Worm (Caenorhabditis elegans): Measurements from ENCODE around the gene irld-38.

irld-38 gene

ce11 chrV:3044837-3045236 is 12.6 kb upstream of the irld-38 start, which contains the start of gene F59D6.1:
Gene F59D6.1 (plus strand): TSS chrV:3045137.
- TF ChIP-seq nhr-28 (tag; optimal IDR thresholded peaks at IDR 0.05) (no peak), nhr-77 (tag; optimal IDR thresholded peaks at IDR 0.05) (no peak)

ce11 chrV:3040930-3041329 is 8.7 kb upstream of the irld-38 start:
- TF ChIP-seq pqm-1 (tag; optimal IDR thresholded peaks at IDR 0.05) (no peak), lin-15B (tag; optimal IDR thresholded peaks at IDR 0.05) (no peak), elt-3 (tag; optimal IDR thresholded peaks at IDR 0.05) (no peak), nhr-25 (tag; optimal IDR thresholded peaks at IDR 0.05) (no peak), jun-1 (tag; optimal IDR thresholded peaks at IDR 0.05) (no peak), nhr-237 (tag; optimal IDR thresholded peaks at IDR 0.05) (no peak), tbx-2 (tag; optimal IDR thresholded peaks at IDR 0.05) (no peak), egl-5 (tag; optimal IDR thresholded peaks at IDR 0.05) (no peak), ceh-82 (tag; optimal IDR thresholded peaks at IDR 0.05) (no peak), nhr-28 (tag; optimal IDR thresholded peaks at IDR 0.05) (no peak), nhr-77 (tag; optimal IDR thresholded peaks at IDR 0.05) (no peak), nhr-67 (tag; optimal IDR thresholded peaks at IDR 0.05) (no peak), nfya-1 (tag; optimal IDR thresholded peaks at IDR 0.05; ENCODE audit: insufficient read depth) (no peak)

ce11 chrV:3039282-3039681 is 7.0 kb upstream of the irld-38 start, which contains the start of gene chpf-2:
Gene chpf-2 (minus strand): TSS chrV:3039382.
- no peak for TF ChIP-seq unc-39 (tag; optimal IDR thresholded peaks at IDR 0.05)
- TF ChIP-seq ztf-11 (tag; optimal IDR thresholded peaks at IDR 0.05) = no peak
- no peak for TF ChIP-seq nhr-12 (tag; optimal IDR thresholded peaks at IDR 0.05)
- TF ChIP-seq nhr-77 (tag; optimal IDR thresholded peaks at IDR 0.05) = no peak
- TF ChIP-seq unc-62 (GFP tag; optimal IDR thresholded peaks at IDR 0.05) = no peak
- TF ChIP-seq hmg-11 (tag; optimal IDR thresholded peaks at IDR 0.05) = no peak

- no peak for TF ChIP-seq hmg-11 (tag; optimal IDR thresholded peaks at IDR 0.05)
- TF ChIP-seq nhr-11 (tag; optimal IDR thresholded peaks at IDR 0.05) = no peak
- no peak for TF ChIP-seq snpc-4 (tag; optimal IDR thresholded peaks at IDR 0.05)
- TF ChIP-seq tbx-2 (tag; optimal IDR thresholded peaks at IDR 0.05) = no peak
- TF ChIP-seq nfya-1 (tag; optimal IDR thresholded peaks at IDR 0.05; ENCODE audit: insufficient read depth) = no peak
- no peak for TF ChIP-seq jun-1 (tag; optimal IDR thresholded peaks at IDR 0.05)
- TF ChIP-seq ZK546.5 (tag; optimal IDR thresholded peaks at IDR 0.05) = no peak
- no peak for TF ChIP-seq nhr-43 (tag; optimal IDR thresholded peaks at IDR 0.05; ENCODE audit: poor library complexity, severe bottlenecking)
- TF ChIP-seq fkh-10 (GFP tag; optimal IDR thresholded peaks at IDR 0.05) = no peak
These were observed 5.8 kb upstream of the irld-38 start for ce11 chrV:3038058-3038457.

- TF ChIP-seq ZK546.5 (tag; optimal IDR thresholded peaks at IDR 0.05) (no peak), nhr-43 (tag; optimal IDR thresholded peaks at IDR 0.05; ENCODE audit: poor library complexity, severe bottlenecking) (no peak), sea-2 (GFP tag; optimal IDR thresholded peaks at IDR 0.05) (no peak), elt-2 (tag; optimal IDR thresholded peaks at IDR 0.05) (no peak), zag-1 (tag; optimal IDR thresholded peaks at IDR 0.05) (no peak), eor-1 (tag; optimal IDR thresholded peaks at IDR 0.05) (no peak), nfya-1 (tag; optimal IDR thresholded peaks at IDR 0.05; ENCODE audit: insufficient read depth) (no peak), ceh-9 (tag; optimal IDR thresholded peaks at IDR 0.05) (no peak), pha-4 (tag; optimal IDR thresholded peaks at IDR 0.05) (no peak)
These were observed 2.0 kb upstream of the irld-38 start, which contains the start of gene srw-8 for ce11 chrV:3034236-3034635. Gene srw-8 (minus strand): TSS chrV:3034336.

ce11 chrV:3028205-3028604 is 4.0 kb downstream of the irld-38 start, which contains the start of gene asp-7:
Gene asp-7 (plus strand): TSS chrV:3028285.
- TF ChIP-seq elt-2 (tag; optimal IDR thresholded peaks at IDR 0.05) (peak; percentile 15), lsy-12 (tag; optimal IDR thresholded peaks at IDR 0.05) (no peak)

ce11 chrV:3024274-3024673 is 8.0 kb downstream of the irld-38 start, which contains the start of gene asp-8:
Gene asp-8 (plus strand): TSS chrV:3024549.
- no peak for TF ChIP-seq nhr-12 (tag; optimal IDR thresholded peaks at IDR 0.05)
- TF ChIP-seq unc-62 (GFP tag; optimal IDR thresholded peaks at IDR 0.05) = no peak
- TF ChIP-seq sea-2 (GFP tag; optimal IDR thresholded peaks at IDR 0.05) = no peak
- no peak for TF ChIP-seq unc-39 (tag; optimal IDR thresholded peaks at IDR 0.05)
- TF ChIP-seq snpc-4 (tag; optimal IDR thresholded peaks at IDR 0.05) = no peak
- TF ChIP-seq elt-2 (tag; optimal IDR thresholded peaks at IDR 0.05) = peak; percentile 54

All from whole organism, L3 larva.